Worm (Caenorhabditis elegans) whole organism, L4/young adult: ENCODE results near the gene hpo-40.

Experiments
- W03F9.2 ChIP-seq: fragments of 150-350 bp; optimal IDR thresholded peaks from 2 replicates; lab custom pipeline; 2014; ENCODE audit warnings: missing biosample characterization, missing genetic modification characterization
- dao-5 ChIP-seq: sonication (generic microtip); optimal IDR thresholded peaks from 2 replicates; lab custom pipeline; 2016; ENCODE audit warnings: missing genotype, missing genetic modification characterization, moderate library complexity, missing compliant biosample characterization
- him-1 ChIP-seq: sonication (generic microtip); optimal IDR thresholded peaks from 2 replicates; lab custom pipeline; 2016; ENCODE audit warnings: missing genotype, missing genetic modification reagents, missing genetic modification characterization, missing compliant biosample characterization

Gene hpo-40

DNA sequence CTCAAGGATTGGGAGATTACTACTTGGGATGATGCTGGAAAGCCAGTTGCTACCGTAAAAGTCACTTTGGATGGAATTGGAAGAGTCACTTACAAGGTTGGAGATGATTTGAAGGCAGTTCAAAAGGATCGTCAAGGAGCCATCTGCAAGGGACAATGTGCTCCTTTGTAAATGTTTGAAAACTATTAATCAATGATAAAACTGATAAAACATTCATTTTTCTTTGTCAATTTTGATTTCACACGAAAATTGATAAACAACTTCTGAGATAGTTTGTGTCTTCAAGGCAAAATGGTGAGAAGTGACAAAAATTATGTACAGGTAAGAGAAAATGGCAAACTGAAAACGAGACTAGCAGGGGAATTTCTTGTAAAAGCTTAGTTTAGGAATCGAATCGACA lies 10.4 kb upstream of the hpo-40 start:
- TF ChIP-seq him-1 (tag; lab: Kevin White, UChicago) = no peak
- TF ChIP-seq W03F9.2 (tag; lab: Kevin White, UChicago) = no peak
- TF ChIP-seq dao-5 (tag; lab: Kevin White, UChicago) = no peak

DNA sequence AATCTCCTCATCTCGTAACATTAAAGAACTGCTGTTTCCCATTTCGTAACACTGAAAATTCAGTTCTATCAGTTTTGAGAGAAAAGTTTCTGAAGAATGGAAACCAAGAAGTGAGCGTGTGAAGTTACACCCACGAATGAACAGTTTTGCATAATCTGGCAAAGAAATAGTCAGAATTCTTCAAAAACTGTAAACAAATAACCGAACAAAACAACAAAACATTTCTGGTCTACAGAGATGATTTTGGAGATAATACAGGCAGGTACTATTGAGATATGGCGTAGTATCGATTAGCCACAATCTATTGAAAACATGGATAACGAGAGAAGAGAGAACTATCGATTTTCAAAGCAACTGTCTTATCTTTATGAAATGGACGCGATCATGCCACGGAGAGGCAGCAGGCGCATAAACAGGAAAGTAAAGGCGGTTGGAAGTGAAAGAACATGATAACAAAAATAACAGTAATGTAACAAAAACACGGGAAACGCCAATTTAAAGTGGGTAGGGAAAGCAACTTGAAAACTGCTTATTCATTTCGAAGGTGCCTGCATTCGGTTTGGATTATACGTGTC lies 9.2 kb upstream of the hpo-40 start, which contains the start of gene chpf-1:
chpf-1 (minus strand) TSS at position 51 of the 575 bp plus-strand sequence.
- TF ChIP-seq dao-5 (tag; lab: Kevin White, UChicago) = no peak

DNA sequence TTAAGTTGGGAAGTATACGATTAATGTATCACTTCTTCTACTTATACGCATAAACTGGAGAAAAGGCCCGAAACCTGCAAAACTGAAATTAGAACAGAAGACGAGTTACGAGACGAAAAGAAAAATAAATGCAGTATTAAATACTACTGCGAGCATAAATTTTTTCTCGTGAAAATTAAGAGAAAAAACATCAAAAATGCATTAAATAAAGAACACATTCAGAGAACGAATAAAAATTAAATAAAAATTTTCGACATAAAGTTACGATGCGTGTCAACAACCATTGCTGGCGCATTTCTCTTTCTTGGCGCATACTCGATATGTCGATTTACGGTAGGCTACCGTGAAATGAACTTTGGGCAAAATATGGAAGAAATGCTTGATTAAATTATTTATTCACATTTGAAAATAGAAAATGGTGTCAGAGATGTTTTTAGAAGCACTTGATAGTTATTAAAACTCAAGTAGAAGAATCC lies 7.8 kb upstream of the hpo-40 start, which contains the start of the genes ZK856.19 and ZK856.11:
ZK856.19 (minus strand) TSS at position 51 of the 476 bp plus-strand sequence.
ZK856.11 (minus strand) TSS at position 76 of the 476 bp plus-strand sequence.
- peak; percentile 58 for TF ChIP-seq W03F9.2 (tag; lab: Kevin White, UChicago)
- no peak for TF ChIP-seq him-1 (tag; lab: Kevin White, UChicago)
- TF ChIP-seq dao-5 (tag; lab: Kevin White, UChicago) = no peak

DNA sequence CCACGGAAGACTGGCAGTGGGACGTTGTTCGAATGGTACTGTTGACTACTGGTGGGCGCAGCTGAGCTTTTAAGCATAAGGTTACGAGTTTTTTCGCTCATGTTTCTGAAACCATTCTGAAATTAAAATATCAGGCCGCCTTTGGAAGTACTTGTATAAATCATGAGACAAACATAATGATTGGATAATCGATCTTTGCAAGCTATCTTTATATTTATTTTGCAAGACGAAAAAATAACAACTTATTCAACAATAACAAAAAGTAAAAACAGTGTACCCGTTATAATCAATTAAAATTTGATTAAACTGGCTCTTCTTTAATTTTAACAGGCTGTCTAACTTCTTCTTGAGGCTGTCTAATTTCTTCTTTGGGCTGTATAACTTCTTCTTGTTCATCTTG lies 7.2 kb upstream of the hpo-40 start, which contains the start of gene ZK856.16:
ZK856.16 (minus strand) TSS at position 101 of the 400 bp plus-strand sequence.
- TF ChIP-seq him-1 (tag; lab: Kevin White, UChicago) (no peak), dao-5 (tag; lab: Kevin White, UChicago) (no peak), W03F9.2 (tag; lab: Kevin White, UChicago) (no peak)

DNA sequence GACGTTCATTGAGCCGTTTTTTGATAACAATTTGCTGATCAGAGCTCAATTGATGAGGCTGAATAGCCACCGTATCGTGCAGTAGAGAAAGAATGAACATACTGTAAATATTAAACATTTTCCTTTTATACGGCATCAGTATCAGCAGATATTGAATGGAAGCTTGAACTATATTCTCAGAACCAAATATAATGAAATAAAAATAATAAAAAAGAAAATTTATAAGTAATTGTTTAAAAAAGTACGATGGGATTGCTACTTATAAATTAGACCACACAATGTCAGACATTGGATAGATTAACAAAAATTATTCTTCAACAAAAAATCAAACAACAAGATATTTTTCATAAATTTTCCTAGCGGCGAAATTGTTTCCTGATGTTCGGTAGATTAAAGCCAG lies 6.2 kb upstream of the hpo-40 start, which contains the start of gene rpc-25:
rpc-25 (minus strand) TSS at position 101 of the 400 bp plus-strand sequence.
- TF ChIP-seq dao-5 (tag; lab: Kevin White, UChicago) = no peak
- TF ChIP-seq him-1 (tag; lab: Kevin White, UChicago) = no peak
- no peak for TF ChIP-seq W03F9.2 (tag; lab: Kevin White, UChicago)

DNA sequence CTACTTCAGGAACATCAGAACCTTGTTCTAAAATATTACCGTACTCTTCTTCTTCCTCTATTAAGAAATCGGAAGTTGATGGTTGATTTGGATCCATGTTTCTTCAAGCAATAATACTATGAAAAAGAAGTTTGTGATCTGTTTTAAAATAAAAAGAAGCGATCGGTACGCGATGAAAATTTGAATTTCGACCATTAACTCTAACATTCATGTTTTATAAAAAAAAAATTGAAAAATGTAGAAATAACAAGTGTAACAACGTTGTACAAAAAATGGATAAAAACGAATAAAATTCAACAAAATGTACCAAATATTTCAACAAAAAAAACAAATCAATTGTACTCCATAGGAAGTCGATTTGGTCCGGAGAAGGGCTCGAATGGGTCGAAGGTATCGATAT lies 2.5 kb upstream of the hpo-40 start, which contains the start of gene tftc-3:
tftc-3 (minus strand) TSS at position 101 of the 400 bp plus-strand sequence.
- TF ChIP-seq W03F9.2 (tag; lab: Kevin White, UChicago) = no peak
- TF ChIP-seq him-1 (tag; lab: Kevin White, UChicago) = no peak
- TF ChIP-seq dao-5 (tag; lab: Kevin White, UChicago) = no peak

DNA sequence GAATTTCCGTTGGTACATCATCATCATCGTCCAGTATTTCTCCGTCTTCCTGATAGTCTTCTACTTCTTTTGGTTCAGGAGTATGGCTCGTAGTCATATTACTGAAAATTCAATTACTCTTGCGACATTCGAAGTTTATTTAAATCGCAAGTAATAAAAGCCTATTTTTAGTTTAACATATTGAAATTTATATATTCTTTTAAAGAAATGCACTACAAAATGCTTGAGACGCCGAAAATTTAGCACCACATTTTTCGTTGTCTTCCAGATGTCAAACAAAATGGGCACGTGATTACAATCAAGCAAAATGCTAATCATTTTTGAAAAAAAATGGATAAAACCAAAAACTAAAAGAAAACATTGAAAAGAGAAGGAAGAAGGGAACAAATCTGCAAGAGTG lies 700 bp upstream of the hpo-40 start, which contains the start of gene zhit-3:
zhit-3 (minus strand) TSS at position 101 of the 400 bp plus-strand sequence.
- no peak for TF ChIP-seq dao-5 (tag; lab: Kevin White, UChicago)
- no peak for TF ChIP-seq him-1 (tag; lab: Kevin White, UChicago)
- TF ChIP-seq W03F9.2 (tag; lab: Kevin White, UChicago) = no peak

DNA sequence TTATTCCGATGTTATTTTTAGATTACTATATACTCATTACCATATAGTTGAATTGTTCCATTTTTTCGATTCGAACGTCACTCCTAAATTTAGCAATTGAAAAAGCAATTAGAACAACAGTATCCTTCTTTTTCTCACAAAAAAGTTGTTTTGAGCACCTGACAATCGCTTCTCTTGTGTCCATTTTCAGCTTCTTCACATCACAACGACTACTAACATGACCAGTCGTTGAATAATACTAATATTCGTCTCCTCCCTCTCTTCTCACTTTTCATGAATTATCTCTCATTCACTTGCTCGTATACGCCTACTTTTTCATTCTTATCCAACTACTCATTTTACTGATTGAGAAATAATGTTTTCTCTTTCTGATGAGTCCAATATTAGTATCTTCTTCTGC lies 4.0 kb downstream of the hpo-40 start, which contains the start of gene ZK856.14:
ZK856.14 (plus strand) TSS at position 301 of the 400 bp plus-strand sequence.
- TF ChIP-seq him-1 (tag; lab: Kevin White, UChicago) (no peak), W03F9.2 (tag; lab: Kevin White, UChicago) (no peak), dao-5 (tag; lab: Kevin White, UChicago) (no peak)

DNA sequence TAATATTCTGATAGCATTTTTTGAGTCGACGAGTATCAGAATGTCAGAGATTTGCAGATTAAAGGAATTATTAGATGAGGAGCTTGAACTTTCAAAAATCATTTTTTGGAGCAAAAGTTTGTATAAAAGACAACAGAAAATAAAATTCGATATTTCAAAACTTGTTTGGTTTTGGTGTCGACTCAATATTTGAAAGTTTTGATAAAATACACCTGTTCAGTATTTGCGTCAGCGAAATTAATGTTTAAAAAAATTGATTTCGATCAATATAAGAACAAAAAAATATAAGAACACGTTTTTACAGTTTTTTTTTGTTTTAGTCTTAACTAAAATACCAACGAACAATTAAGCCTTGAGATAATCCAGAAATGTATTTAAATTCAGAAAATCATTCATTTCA lies 7.9 kb downstream of the hpo-40 start, which contains the start of gene C12D8.13:
C12D8.13 (minus strand) TSS at position 101 of the 400 bp plus-strand sequence.
- TF ChIP-seq W03F9.2 (tag; lab: Kevin White, UChicago) (no peak), him-1 (tag; lab: Kevin White, UChicago) (no peak), dao-5 (tag; lab: Kevin White, UChicago) (no peak)

DNA sequence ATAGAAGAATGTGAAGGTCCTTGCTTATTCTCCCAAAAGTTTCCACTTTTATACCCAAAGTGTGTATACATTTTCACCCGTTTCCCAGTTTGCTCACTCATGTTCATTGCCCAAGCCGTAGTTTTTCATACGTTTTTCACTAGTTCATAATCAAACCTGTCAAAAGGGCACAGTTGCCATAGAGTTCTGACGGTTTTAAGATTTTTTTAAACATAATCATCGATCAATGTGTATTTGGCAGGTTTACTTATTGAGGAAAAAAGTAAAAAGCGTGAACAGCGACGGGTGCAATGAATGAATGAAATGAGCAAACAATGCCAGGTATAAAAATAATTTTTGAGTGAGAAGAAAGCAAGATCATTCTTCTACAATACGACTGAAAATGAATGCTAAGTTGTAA lies 8.6 kb downstream of the hpo-40 start, which contains the start of the genes fipr-5 and fipr-9:
fipr-5 (minus strand) TSS at position 101 of the 400 bp plus-strand sequence.
fipr-9 (plus strand) TSS at position 346 of the 400 bp plus-strand sequence.
- TF ChIP-seq dao-5 (tag; lab: Kevin White, UChicago) (no peak), W03F9.2 (tag; lab: Kevin White, UChicago) (no peak), him-1 (tag; lab: Kevin White, UChicago) (no peak)

DNA sequence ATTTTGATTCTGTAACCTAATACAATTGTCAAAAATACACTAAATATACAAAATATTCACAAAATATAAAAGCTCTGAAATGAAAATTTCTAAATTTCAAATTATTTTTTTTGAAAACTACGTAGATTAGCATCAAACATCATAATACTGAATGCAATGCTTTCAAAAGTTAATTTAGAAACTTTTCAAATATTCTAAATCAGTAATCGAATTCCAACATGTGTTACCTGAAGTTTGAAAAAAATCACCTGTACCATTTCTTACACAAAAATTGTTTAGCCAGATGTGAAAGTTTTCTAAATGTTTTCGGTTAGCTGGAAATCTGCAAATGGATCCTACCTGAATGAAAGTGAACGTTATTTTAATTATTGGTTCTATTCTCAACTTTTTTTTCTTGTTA lies 9.3 kb downstream of the hpo-40 start, which contains the start of gene C12D8.20:
C12D8.20 (plus strand) TSS at position 301 of the 400 bp plus-strand sequence.
- no peak for TF ChIP-seq W03F9.2 (tag; lab: Kevin White, UChicago)
- TF ChIP-seq dao-5 (tag; lab: Kevin White, UChicago) = no peak

DNA sequence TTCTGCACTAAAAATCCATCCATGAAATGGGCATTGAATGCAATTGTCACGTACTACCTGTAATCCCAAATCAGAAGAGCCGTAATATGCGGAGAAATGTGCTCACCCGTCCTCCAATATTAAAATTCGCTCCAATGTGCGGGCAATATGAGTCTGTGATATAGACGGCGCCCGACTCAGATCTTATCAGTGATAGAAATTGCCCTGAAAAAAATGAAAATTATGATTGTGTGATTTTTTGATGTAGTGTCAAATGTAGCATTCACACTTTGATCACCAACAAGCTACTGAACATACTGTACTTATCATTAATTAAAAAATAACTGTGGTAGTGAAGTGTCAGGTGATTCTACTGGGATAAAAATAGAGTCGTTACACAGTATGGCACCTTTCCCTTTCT lies 11.9 kb downstream of the hpo-40 start:
- TF ChIP-seq dao-5 (tag; lab: Kevin White, UChicago) = no peak
- no peak for TF ChIP-seq W03F9.2 (tag; lab: Kevin White, UChicago)
- no peak for TF ChIP-seq him-1 (tag; lab: Kevin White, UChicago)

DNA sequence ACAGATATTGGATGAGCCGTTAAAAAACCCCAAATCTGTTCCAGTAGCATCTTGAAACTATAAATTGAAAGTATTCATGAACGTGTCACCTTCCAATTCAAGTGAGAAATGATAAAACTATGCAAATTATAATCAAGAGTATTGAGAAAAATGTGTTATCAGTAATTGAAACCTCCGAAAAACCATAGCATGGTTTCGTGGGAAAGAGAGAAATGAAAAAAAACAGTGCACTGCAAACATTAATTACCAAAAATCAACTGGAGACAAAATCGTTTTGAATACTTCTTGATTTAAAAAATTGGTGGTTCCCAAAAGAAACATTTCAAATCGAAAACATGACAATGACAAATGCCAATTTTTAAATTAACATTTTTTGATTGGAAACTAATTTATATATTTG lies 12.9 kb downstream of the hpo-40 start, which contains the start of gene daf-36:
daf-36 (minus strand) TSS at position 101 of the 400 bp plus-strand sequence.
- TF ChIP-seq him-1 (tag; lab: Kevin White, UChicago) (no peak), W03F9.2 (tag; lab: Kevin White, UChicago) (no peak), dao-5 (tag; lab: Kevin White, UChicago) (no peak)
